Worm (Caenorhabditis elegans): ENCODE data around the gene Y38H6C.21.

DNA sequence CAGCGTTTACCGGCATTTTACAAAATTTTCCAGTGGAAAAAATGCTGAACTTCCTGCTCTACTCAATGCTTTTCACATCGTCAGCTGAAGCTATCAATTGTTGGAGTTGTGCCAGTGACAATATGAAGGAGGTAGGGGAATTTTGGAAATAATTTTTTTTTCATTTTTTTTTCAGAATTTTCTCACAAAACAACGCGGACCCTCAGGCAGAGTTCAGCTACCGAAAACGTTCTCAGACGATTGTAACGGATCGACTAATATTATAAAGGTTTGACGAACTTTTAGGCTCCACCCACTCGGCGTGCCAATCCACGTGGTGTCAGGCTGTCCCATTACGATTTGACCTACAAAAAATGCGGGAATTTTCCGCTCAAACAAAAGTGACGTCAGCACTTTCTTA is 24.5 kb upstream of the Y38H6C.21 start, which contains the start of gene F26F2.8:
- TF ChIP-seq hlh-30 (tag; optimal IDR thresholded peaks at IDR 0.05; ENCODE audit: insufficient read depth) = no peak
- no peak for TF ChIP-seq K09A11.1 (tag; optimal IDR thresholded peaks at IDR 0.05; ENCODE audit: insufficient read depth)
- TF ChIP-seq elt-2 (tag; optimal IDR thresholded peaks at IDR 0.05) = no peak
- TF ChIP-seq ceh-6 (GFP tag; optimal IDR thresholded peaks at IDR 0.05) = no peak
- TF ChIP-seq syd-9 (tag; optimal IDR thresholded peaks at IDR 0.05) = no peak
- no peak for TF ChIP-seq ama-1 (optimal IDR thresholded peaks at IDR 0.05)
- no peak for TF ChIP-seq odd-2 (tag; optimal IDR thresholded peaks at IDR 0.05)
- TF ChIP-seq fkh-10 (GFP tag; optimal IDR thresholded peaks at IDR 0.05) = no peak
- TF ChIP-seq hlh-6 (tag; optimal IDR thresholded peaks at IDR 0.05) = no peak

All from whole organism, late embryonic.